Fruit fly (Drosophila melanogaster) whole organism: Measurements from ENCODE around the gene Cdc50.

Experiments
- CG8478 ChIP-seq: fragments of >200 bp; optimal IDR thresholded peaks from 2 replicates; lab custom pipeline; 2018; ENCODE audit warnings: inconsistent platforms
- Dll ChIP-seq: fragments of >200 bp; optimal IDR thresholded peaks from 2 replicates; lab custom pipeline; 2017
- EcR ChIP-seq, 2 experiments: fragments of >200 bp; optimal IDR thresholded peaks; 2 replicates each; lab custom pipeline; 2017; ENCODE audit warnings: missing biosample characterization in 2 of 2, missing genetic modification characterization in 2 of 2, missing genetic modification reagents in 2 of 2
- pan ChIP-seq: fragments of >200 bp; optimal IDR thresholded peaks from 2 replicates; lab custom pipeline; 2017
- psq ChIP-seq: fragments of >200 bp; optimal IDR thresholded peaks from 2 replicates; lab custom pipeline; 2017
- usp ChIP-seq: fragments of >200 bp; optimal IDR thresholded peaks from 2 replicates; lab custom pipeline; 2017; ENCODE audit warnings: missing biosample characterization, missing genetic modification characterization, mixed read lengths

Gene Cdc50

DNA sequence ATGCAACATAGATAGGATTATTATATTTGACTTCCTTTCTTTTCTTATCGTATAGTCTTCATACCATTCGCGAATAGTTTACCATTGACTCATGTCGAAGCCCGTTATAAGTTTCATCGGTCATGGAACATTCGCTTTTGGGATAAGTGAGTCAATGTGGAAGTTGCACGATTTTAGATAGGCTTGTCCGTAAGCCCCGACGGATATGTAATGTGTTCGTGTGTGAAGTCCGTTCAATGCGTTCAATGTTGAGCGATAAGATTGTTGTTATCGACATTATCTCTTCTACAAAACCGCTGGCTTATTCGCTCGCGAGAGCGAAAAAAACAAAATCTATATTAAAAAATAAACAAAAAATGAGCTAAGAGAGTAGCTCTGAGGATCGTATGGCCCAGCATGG is 36.3 kb downstream of the Cdc50 start, which contains the start of gene CG9981:
TSS of gene CG9981 (minus strand) at position 320 of the 400 bp plus-strand sequence.
- TF ChIP-seq psq (lab: Kevin White, UChicago) = no peak
- TF ChIP-seq usp (GFP tag; lab: Kevin White, UChicago) = no peak
- no peak for TF ChIP-seq Dll (lab: Kevin White, UChicago)
- TF ChIP-seq CG8478 (lab: Kevin White, UChicago) = no peak
- TF ChIP-seq pan = no peak
- TF ChIP-seq EcR (GFP tag; optimal IDR thresholded peaks at IDR 0.05; lab: Kevin White, UChicago) = no peak

- no peak for TF ChIP-seq pan
- TF ChIP-seq Dll (lab: Kevin White, UChicago) = no peak
- TF ChIP-seq CG8478 (lab: Kevin White, UChicago) = no peak
- no peak for TF ChIP-seq psq (lab: Kevin White, UChicago)
- TF ChIP-seq EcR (GFP tag; optimal IDR thresholded peaks at IDR 0.05; lab: Kevin White, UChicago) = no peak
- TF ChIP-seq usp (GFP tag; lab: Kevin White, UChicago) = no peak
Measured at dm6 chrX:16403811-16404420, 37.2 kb downstream of the Cdc50 start.

dm6 chrX:16391397-16391796 is 49.7 kb downstream of the Cdc50 start, which contains the start of the genes TH1 and mei-41:
Gene TH1, minus strand, starts transcription at chrX:16391438.
Gene mei-41, plus strand, starts transcription at chrX:16391698.
- TF ChIP-seq pan (no peak), CG8478 (lab: Kevin White, UChicago) (no peak), EcR (GFP tag; optimal IDR thresholded peaks at IDR 0.05; lab: Kevin White, UChicago) (no peak), Dll (lab: Kevin White, UChicago) (no peak), usp (GFP tag; lab: Kevin White, UChicago) (no peak), psq (lab: Kevin White, UChicago) (no peak)
